Fruit fly (Drosophila melanogaster) whole organism, embryonic: Measurements from ENCODE around the gene Dok.

Experiments used
- Bgb ChIP-seq: fragments of 200-800 bp; sonication (Bioruptor generic); IDR thresholded peaks from 2 replicates; pipeline ENCODE4 v1.3.6; 2022; ENCODE audit warnings: missing biosample characterization, missing genetic modification characterization; ENCODE audit not compliant: partially characterized antibody
- CG10274 ChIP-seq: fragments of 200-800 bp; sonication (Bioruptor generic); optimal IDR thresholded peaks from 3 replicates; lab custom pipeline; 2017; ENCODE audit warnings: missing biosample characterization, mild to moderate bottlenecking, missing genetic modification characterization
- CG11696 ChIP-seq: fragments of 200-800 bp; sonication (Bioruptor generic); IDR thresholded peaks from 2 replicates; pipeline ENCODE4 v1.3.6; 2022; ENCODE audit warnings: missing biosample characterization, missing genetic modification characterization
- CG12071 ChIP-seq: fragments of 200-800 bp; sonication (Bioruptor generic); optimal IDR thresholded peaks from 3 replicates; lab custom pipeline; 2018; ENCODE audit warnings: missing biosample characterization, mild to moderate bottlenecking, missing genetic modification characterization
- CG15514 ChIP-seq: fragments of 200-800 bp; sonication (Bioruptor generic); optimal IDR thresholded peaks from 3 replicates; lab custom pipeline; 2017; ENCODE audit warnings: missing biosample characterization, missing genetic modification characterization, mild to moderate bottlenecking, moderate library complexity, missing genetic modification reagents
- CG32532 ChIP-seq: fragments of 200-800 bp; sonication (Bioruptor generic); IDR thresholded peaks from 2 replicates; pipeline ENCODE4 v1.3.6; 2022; ENCODE audit warnings: missing biosample characterization, missing genetic modification characterization
- CG33213 ChIP-seq: fragments of 200-800 bp; sonication (Bioruptor generic); optimal IDR thresholded peaks from 3 replicates; lab custom pipeline; 2016; ENCODE audit warnings: missing biosample characterization, missing genetic modification characterization
- CG33557 ChIP-seq: fragments of 200-800 bp; sonication (Bioruptor generic); optimal IDR thresholded peaks from 2 replicates; lab custom pipeline; 2019; ENCODE audit warnings: missing biosample characterization, mild to moderate bottlenecking, missing genetic modification characterization, moderate library complexity
- CG3407 ChIP-seq: fragments of 200-800 bp; sonication (Bioruptor generic); optimal IDR thresholded peaks from 2 replicates; lab custom pipeline; 2018; ENCODE audit warnings: missing biosample characterization, mild to moderate bottlenecking, missing genetic modification characterization
- CG4282 ChIP-seq: fragments of 200-800 bp; sonication (Bioruptor generic); optimal IDR thresholded peaks from 2 replicates; lab custom pipeline; 2016; ENCODE audit warnings: missing biosample characterization, missing genetic modification characterization
- CG4360 ChIP-seq: fragments of 200-800 bp; sonication (Bioruptor generic); IDR thresholded peaks from 2 replicates; pipeline ENCODE4 v1.3.6; 2022; ENCODE audit warnings: missing biosample characterization, missing genetic modification characterization
- CG4404 ChIP-seq: fragments of 200-800 bp; sonication (Bioruptor generic); IDR thresholded peaks from 2 replicates; pipeline ENCODE4 v1.3.6; 2022; ENCODE audit warnings: missing biosample characterization, missing genetic modification characterization
- CG6272 ChIP-seq: fragments of 200-800 bp; sonication (Bioruptor generic); IDR thresholded peaks from 2 replicates; pipeline ENCODE4 v1.3.6; 2022; ENCODE audit warnings: missing biosample characterization, missing genetic modification characterization
- CG6813 ChIP-seq: fragments of 200-800 bp; sonication (Bioruptor generic); optimal IDR thresholded peaks from 2 replicates; lab custom pipeline; 2017; ENCODE audit warnings: missing biosample characterization, missing genetic modification characterization, mild to moderate bottlenecking, moderate library complexity, missing genetic modification reagents
- CG7745 ChIP-seq: fragments of 200-800 bp; sonication (Bioruptor generic); optimal IDR thresholded peaks from 2 replicates; lab custom pipeline; 2018; ENCODE audit warnings: missing biosample characterization, mild to moderate bottlenecking, missing genetic modification characterization, moderate library complexity
- CG8281 ChIP-seq: fragments of 200-800 bp; sonication (Bioruptor generic); optimal IDR thresholded peaks from 2 replicates; lab custom pipeline; 2018; ENCODE audit warnings: missing biosample characterization, mild to moderate bottlenecking, missing genetic modification characterization, moderate library complexity
- Chrac-16 ChIP-seq: fragments of 200-800 bp; sonication (Bioruptor generic); optimal IDR thresholded peaks from 3 replicates; lab custom pipeline; 2016; ENCODE audit warnings: missing biosample characterization, missing genetic modification characterization
- Dp ChIP-seq: fragments of 200-800 bp; sonication (Bioruptor generic); optimal IDR thresholded peaks from 2 replicates; lab custom pipeline; 2018; ENCODE audit warnings: missing biosample characterization, mild to moderate bottlenecking, missing genetic modification characterization, moderate library complexity
- Dref ChIP-seq: fragments of 200-800 bp; sonication (Bioruptor generic); IDR thresholded peaks from 2 replicates; pipeline ENCODE4 v1.3.6; 2022; ENCODE audit warnings: missing biosample characterization, missing genetic modification characterization
- Fer2 ChIP-seq: fragments of 200-800 bp; sonication (Bioruptor generic); optimal IDR thresholded peaks from 2 replicates; lab custom pipeline; 2018; ENCODE audit warnings: missing biosample characterization, mild to moderate bottlenecking, missing genetic modification characterization, moderate library complexity
- Gsc ChIP-seq: fragments of 200-800 bp; sonication (Bioruptor generic); IDR thresholded peaks from 2 replicates; pipeline ENCODE4 v1.3.6; 2022; ENCODE audit warnings: missing biosample characterization, missing genetic modification characterization
- Hey ChIP-seq: fragments of 200-800 bp; sonication (Bioruptor generic); optimal IDR thresholded peaks from 3 replicates; lab custom pipeline; 2018; ENCODE audit warnings: missing biosample characterization, mild to moderate bottlenecking, missing genetic modification characterization
- HmgZ ChIP-seq: fragments of 200-800 bp; sonication (Bioruptor generic); optimal IDR thresholded peaks from 2 replicates; lab custom pipeline; 2018; ENCODE audit warnings: missing biosample characterization, mild to moderate bottlenecking, missing genetic modification characterization
- Meics ChIP-seq: fragments of 200-800 bp; sonication (Bioruptor generic); optimal IDR thresholded peaks from 2 replicates; lab custom pipeline; 2017; ENCODE audit warnings: missing biosample characterization, mild to moderate bottlenecking, missing genetic modification characterization
- Nf-YA ChIP-seq: fragments of 200-800 bp; sonication (Bioruptor generic); IDR thresholded peaks from 2 replicates; pipeline ENCODE4 v1.3.6; 2022; ENCODE audit warnings: missing biosample characterization, missing genetic modification characterization
- Ravus ChIP-seq: fragments of 200-800 bp; sonication (Bioruptor generic); IDR thresholded peaks from 2 replicates; pipeline ENCODE4 v1.3.6; 2022; ENCODE audit warnings: missing biosample characterization, missing genetic modification characterization
- Rfx ChIP-seq: fragments of 200-800 bp; sonication (Bioruptor generic); IDR thresholded peaks from 2 replicates; pipeline ENCODE4 v1.3.6; 2022; ENCODE audit warnings: missing biosample characterization, missing genetic modification characterization
- Rx ChIP-seq: fragments of 200-800 bp; sonication (Bioruptor generic); IDR thresholded peaks from 2 replicates; pipeline ENCODE4 v1.3.6; 2022; ENCODE audit warnings: missing biosample characterization, missing genetic modification characterization
- Xrp1 ChIP-seq: fragments of 200-800 bp; sonication (Bioruptor generic); IDR thresholded peaks from 2 replicates; pipeline ENCODE4 v1.3.6; 2022; ENCODE audit warnings: missing biosample characterization, missing genetic modification characterization
- aop ChIP-seq: fragments of 200-800 bp; sonication (Bioruptor generic); IDR thresholded peaks from 2 replicates; pipeline ENCODE4 v1.3.6; 2022; ENCODE audit warnings: missing biosample characterization, missing genetic modification characterization
- br ChIP-seq: fragments of >200 bp; optimal IDR thresholded peaks from 2 replicates; lab custom pipeline; 2017
- cad ChIP-seq: fragments of >200 bp; optimal IDR thresholded peaks from 2 replicates; lab custom pipeline; 2017; ENCODE audit warnings: missing biosample characterization, missing genetic modification characterization
- caup ChIP-seq: fragments of 200-800 bp; sonication (Bioruptor generic); optimal IDR thresholded peaks from 3 replicates; lab custom pipeline; 2017; ENCODE audit warnings: missing biosample characterization, mild to moderate bottlenecking, missing genetic modification characterization, moderate library complexity; ENCODE audit not compliant: severe bottlenecking
- corto ChIP-seq: fragments of 200-800 bp; sonication (Bioruptor generic); optimal IDR thresholded peaks from 2 replicates; lab custom pipeline; 2016; ENCODE audit warnings: missing biosample characterization, mild to moderate bottlenecking, missing genetic modification characterization, moderate library complexity
- eve ChIP-seq, 2 experiments: fragments of >200 bp; optimal IDR thresholded peaks; 2 replicates each; lab custom pipeline; 2017; ENCODE audit warnings: missing biosample characterization in 2 of 2, missing genetic modification characterization in 2 of 2
- grn ChIP-seq: fragments of 200-800 bp; sonication (Bioruptor generic); optimal IDR thresholded peaks from 3 replicates; lab custom pipeline; 2017; ENCODE audit warnings: missing biosample characterization, missing genetic modification characterization
- gt ChIP-seq: fragments of 200-800 bp; sonication (Bioruptor generic); IDR thresholded peaks from 2 replicates; pipeline ENCODE4 v1.3.6; 2022; ENCODE audit warnings: missing biosample characterization, missing genetic modification characterization
- her ChIP-seq: fragments of 200-800 bp; sonication (Bioruptor generic); optimal IDR thresholded peaks from 2 replicates; lab custom pipeline; 2016; ENCODE audit warnings: missing biosample characterization, missing genetic modification characterization
- lilli ChIP-seq: fragments of 200-800 bp; sonication (Bioruptor generic); optimal IDR thresholded peaks from 3 replicates; lab custom pipeline; 2016; ENCODE audit warnings: missing biosample characterization, missing genetic modification characterization
- onecut ChIP-seq: fragments of 200-800 bp; sonication (Bioruptor generic); IDR thresholded peaks from 2 replicates; pipeline ENCODE4 v1.3.6; 2022; ENCODE audit warnings: missing biosample characterization, missing genetic modification characterization
- pita ChIP-seq: fragments of 200-800 bp; sonication (Bioruptor generic); optimal IDR thresholded peaks from 2 replicates; lab custom pipeline; 2017; ENCODE audit warnings: missing biosample characterization, mild to moderate bottlenecking, missing genetic modification characterization
- prd ChIP-seq, 3 experiments: fragments of >200 bp in 2 of 3; fragments of 200-800 bp in 1 of 3; sonication (Bioruptor generic) in 1 of 3; optimal IDR thresholded peaks in 2 of 3; IDR thresholded peaks in 1 of 3; 2 replicates in 2 of 3; 3 replicates in 1 of 3; pipeline versions ENCODE4 v1.3.6 to Lab custom; 2017 to 2022; ENCODE audit warnings: missing biosample characterization in 1 of 3, missing genetic modification characterization in 1 of 3
- repo ChIP-seq: fragments of 200-800 bp; sonication (Bioruptor generic); optimal IDR thresholded peaks from 2 replicates; lab custom pipeline; 2016; ENCODE audit warnings: missing biosample characterization, missing genetic modification characterization
- slou ChIP-seq: fragments of 200-800 bp; sonication (Bioruptor generic); optimal IDR thresholded peaks from 3 replicates; lab custom pipeline; 2016; ENCODE audit warnings: missing biosample characterization, missing genetic modification characterization
- so ChIP-seq: fragments of 200-800 bp; sonication (Bioruptor generic); IDR thresholded peaks from 3 replicates; pipeline ENCODE4 v1.3.6; 2022; ENCODE audit warnings: missing biosample characterization, missing genetic modification characterization
- tgo ChIP-seq: fragments of 200-800 bp; sonication (Bioruptor generic); IDR thresholded peaks from 3 replicates; pipeline ENCODE4 v1.3.6; 2022; ENCODE audit warnings: missing biosample characterization, missing genetic modification characterization
- twi ChIP-seq: fragments of 200-800 bp; optimal IDR thresholded peaks from 2 replicates; lab custom pipeline; 2019; ENCODE audit warnings: missing biosample characterization, mild to moderate bottlenecking, missing genetic modification characterization, moderate library complexity
- zen ChIP-seq: fragments of 200-800 bp; sonication (Bioruptor generic); optimal IDR thresholded peaks from 3 replicates; lab custom pipeline; 2018; ENCODE audit warnings: missing biosample characterization, mild to moderate bottlenecking, missing genetic modification characterization, moderate library complexity

The Dok gene

DNA sequence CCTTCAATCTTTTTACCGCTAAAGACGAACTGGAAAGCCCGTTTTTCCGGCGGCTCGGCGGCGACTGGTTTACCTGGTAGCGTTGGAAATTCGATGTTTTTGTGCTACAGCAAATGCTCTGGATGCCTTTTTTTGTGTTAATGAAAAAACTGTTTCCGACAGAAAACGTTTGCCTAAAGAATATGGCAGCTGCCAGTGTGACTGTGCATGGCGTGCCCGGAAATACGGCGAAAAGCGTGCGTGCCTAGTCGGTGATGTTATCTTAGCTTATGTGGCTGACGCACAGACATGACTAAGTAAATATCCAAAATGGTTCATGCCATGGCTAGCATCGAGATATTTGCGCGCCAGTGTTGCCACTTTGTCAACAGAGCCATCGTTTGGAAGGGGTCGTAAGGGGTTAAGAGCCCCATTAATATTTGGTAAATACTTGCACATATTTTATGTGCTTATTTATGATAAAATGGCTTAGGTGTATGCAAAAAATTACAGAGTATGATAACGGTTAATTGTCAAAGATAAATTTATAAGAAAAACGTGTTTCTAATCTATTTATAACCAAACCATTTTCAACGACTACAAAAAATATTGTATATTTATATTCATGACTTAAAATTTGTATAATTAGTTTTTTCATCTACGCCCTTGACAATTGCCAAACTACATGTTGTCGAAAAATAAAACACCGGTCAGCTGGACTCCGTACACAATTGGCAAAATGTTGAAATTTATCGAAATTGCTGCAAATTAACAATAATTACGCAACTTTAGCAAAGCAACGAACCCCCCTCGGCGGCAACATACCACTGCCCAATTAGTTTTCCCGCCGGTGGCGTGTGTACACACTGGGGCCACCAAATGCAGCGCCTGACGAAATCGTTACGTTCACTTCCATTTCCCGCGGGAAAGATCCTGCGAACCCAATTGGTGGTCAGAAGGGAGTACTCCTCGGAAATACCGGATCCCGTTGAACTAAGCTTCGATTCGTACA lies 37.7 kb upstream of the Dok start, which contains the start of gene CG2059 (continued):
- TF ChIP-seq CG6272 (GFP tag; lab: Robert Waterston, UW) (peak; percentile 47), CG11696 (GFP tag; lab: Robert Waterston, UW) (no peak), Dp (GFP tag; lab: Kevin White, UChicago) (peak; percentile 54), aop (no peak), CG4404 (GFP tag; lab: Robert Waterston, UW) (peak; percentile 32), cad (GFP tag; lab: Kevin White, UChicago) (no peak), Fer2 (tag; lab: Kevin White, UChicago) (no peak), CG4282 (GFP tag; lab: Kevin White, UChicago) (peak; percentile 63), slou (GFP tag; lab: Kevin White, UChicago) (no peak), so (GFP tag; lab: Robert Waterston, UW) (0 out of 3 replicates have a peak, but pooled peaks have one; percentile 46), Gsc (GFP tag; lab: Robert Waterston, UW) (no peak), Rfx (peak; percentile 79), Nf-YA (GFP tag; lab: Robert Waterston, UW) (no peak), her (GFP tag; lab: Kevin White, UChicago) (peak; percentile 65), Xrp1 (GFP tag; lab: Robert Waterston, UW) (0 out of 2 replicates have a peak, but pooled peaks have one; percentile 9), Hey (peak; percentile 21), twi (tag; lab: Kevin White, UChicago) (no peak), CG10274 (GFP tag; lab: Kevin White, UChicago) (no peak), CG15514 (peak; percentile 84), CG33557 (GFP tag; lab: Kevin White, UChicago) (no peak), pita (GFP tag; lab: Kevin White, UChicago) (peak; percentile 83), Ravus (no peak), corto (GFP tag; lab: Kevin White, UChicago) (no peak), CG7745 (tag; lab: Kevin White, UChicago) (peak; percentile 90), CG32532 (GFP tag; lab: Robert Waterston, UW) (peak; percentile 52; the same call in 1 of the 2 replicates), grn (GFP tag; lab: Kevin White, UChicago) (peak; percentile 1), Chrac-16 (GFP tag; lab: Kevin White, UChicago) (peak; percentile 23), br (lab: Kevin White, UChicago) (no peak), repo (GFP tag; lab: Kevin White, UChicago) (no peak), eve (GFP tag; optimal IDR thresholded peaks at IDR 0.05; lab: Kevin White, UChicago) (no peak), CG3407 (peak; percentile 6), Meics (GFP tag; lab: Kevin White, UChicago) (peak; percentile 38), HmgZ (tag; lab: Kevin White, UChicago) (peak; percentile 60), Bgb (GFP tag; lab: Robert Waterston, UW) (peak; percentile 65; the same call in 1 of the 2 replicates), Dref (GFP tag; lab: Robert Waterston, UW) (peak; percentile 65), CG12071 (GFP tag; lab: Kevin White, UChicago) (no peak), prd (optimal IDR thresholded peaks at IDR 0.05; lab: Kevin White, UChicago) (no peak), prd (GFP tag; IDR thresholded peaks at IDR 0.05; lab: Robert Waterston, UW) (peak; percentile 62), lilli (GFP tag; lab: Kevin White, UChicago) (peak; percentile 48), caup (GFP tag; lab: Kevin White, UChicago) (peak; percentile 50), onecut (GFP tag; lab: Robert Waterston, UW) (0 out of 2 replicates have a peak, but pooled peaks have one; percentile 19), CG6813 (GFP tag; lab: Kevin White, UChicago) (peak; percentile 20), CG4360 (GFP tag; lab: Robert Waterston, UW) (peak; percentile 19), CG33213 (GFP tag; lab: Kevin White, UChicago) (peak; percentile 80), zen (peak; percentile 23), tgo (GFP tag; lab: Robert Waterston, UW) (peak; percentile 22; the same call in 2 of the 3 replicates), gt (GFP tag; lab: Robert Waterston, UW) (peak; percentile 13; the same call in 1 of the 2 replicates), CG8281 (tag; lab: Kevin White, UChicago) (no peak), Rx (GFP tag; lab: Robert Waterston, UW) (peak; percentile 45; the same call in 1 of the 2 replicates)
